3 worm cellular contexts compared by ENCODE assay signal in the genomic region with DNA sequence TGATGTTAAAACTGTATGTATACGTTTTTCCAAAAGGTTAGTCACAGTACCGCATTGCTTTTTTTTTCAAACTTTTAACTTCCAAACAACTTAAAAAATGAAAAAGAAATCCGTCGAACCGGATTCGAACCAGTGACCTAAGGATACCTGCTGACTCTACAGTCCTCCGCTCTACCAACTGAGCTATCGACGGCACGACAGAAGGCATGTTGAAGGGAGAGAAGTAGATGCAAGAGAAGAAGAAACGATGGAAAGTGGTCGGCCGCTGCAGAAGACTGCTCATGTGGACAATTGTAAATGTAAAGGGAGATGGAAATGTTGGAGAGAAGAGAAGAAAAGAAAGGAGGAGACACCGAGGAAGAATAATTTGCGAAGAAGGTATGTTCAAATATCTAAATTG.
TF ChIP-seq lines count a peak whose summit lies in the region.

No protein-coding gene starts in this region.

TF ChIP-seq in whole organism, L1 larva, 84 proteins besides CTCF, POLR2A, EP300 and RAD21 (continued from another document and continues in another):
- TF ChIP-seq unc-62 (GFP tag; optimal IDR thresholded peaks at IDR 0.05; lab: Kevin White, UChicago) (no peak), jun-1 (tag; optimal IDR thresholded peaks at IDR 0.05; lab: Kevin White, UChicago) (peak; percentile 86), ceh-63 (GFP tag; optimal IDR thresholded peaks at IDR 0.05; lab: Kevin White, UChicago) (no peak), pag-3 (tag; optimal IDR thresholded peaks at IDR 0.05; lab: Kevin White, UChicago; ENCODE audit: borderline replicate concordance, insufficient read depth) (no peak), isw-1 (GFP tag; IDR thresholded peaks at IDR 0.05; lab: Robert Waterston, UW) (peak; percentile 71), mep-1 (tag; optimal IDR thresholded peaks at IDR 0.05; lab: Kevin White, UChicago) (peak; percentile 93), nhr-12 (tag; optimal IDR thresholded peaks at IDR 0.05; lab: Kevin White, UChicago) (no peak), snu-23 (GFP tag; optimal IDR thresholded peaks at IDR 0.05; lab: Kevin White, UChicago) (peak; percentile 93), nhr-11 (tag; optimal IDR thresholded peaks at IDR 0.05; lab: Kevin White, UChicago) (no peak), unc-130 (tag; optimal IDR thresholded peaks at IDR 0.05; lab: Kevin White, UChicago) (no peak), unc-86 (tag; optimal IDR thresholded peaks at IDR 0.05; lab: Kevin White, UChicago) (peak; percentile 73), pqm-1 (tag; optimal IDR thresholded peaks at IDR 0.05; lab: Kevin White, UChicago) (no peak), C16A3.4 (tag; optimal IDR thresholded peaks at IDR 0.05; lab: Kevin White, UChicago) (peak; percentile 79), nhr-76 (tag; optimal IDR thresholded peaks at IDR 0.05; lab: Kevin White, UChicago) (no peak), nhr-84 (tag; optimal IDR thresholded peaks at IDR 0.05; lab: Kevin White, UChicago) (no peak), egl-13 (tag; optimal IDR thresholded peaks at IDR 0.05; lab: Kevin White, UChicago) (peak; percentile 58), tbx-2 (tag; optimal IDR thresholded peaks at IDR 0.05; lab: Kevin White, UChicago) (peak; percentile 76), snpc-4 (tag; optimal IDR thresholded peaks at IDR 0.05; lab: Kevin White, UChicago) (peak; percentile 86), grh-1 (GFP tag; IDR thresholded peaks at IDR 0.05; lab: Robert Waterston, UW) (peak; percentile 79), efl-1 (optimal IDR thresholded peaks at IDR 0.05; lab: Kevin White, UChicago) (peak; percentile 44 to 51), efl-1 (GFP tag; optimal IDR thresholded peaks at IDR 0.05 in 1 of 2; lab: Kevin White, UChicago) (peak in 1 of 2 experiments; percentile 94), unc-30 (tag; optimal IDR thresholded peaks at IDR 0.05; lab: Kevin White, UChicago) (no peak), C34B4.2 (tag; optimal IDR thresholded peaks at IDR 0.05; lab: Kevin White, UChicago) (no peak), nhr-20 (tag; optimal IDR thresholded peaks at IDR 0.05; lab: Kevin White, UChicago) (peak; percentile 83), lsy-2 (tag; optimal IDR thresholded peaks at IDR 0.05; lab: Kevin White, UChicago) (peak; percentile 63 to 73), ztf-4 (tag; optimal IDR thresholded peaks at IDR 0.05; lab: Kevin White, UChicago) (peak; percentile 80), nhr-77 (tag; optimal IDR thresholded peaks at IDR 0.05; lab: Kevin White, UChicago) (peak; percentile 81), sup-37 (GFP tag; optimal IDR thresholded peaks at IDR 0.05; lab: Kevin White, UChicago) (peak; percentile 40), hpl-2 (GFP tag; optimal IDR thresholded peaks at IDR 0.05; lab: Kevin White, UChicago) (peak; percentile 50), ama-1 (optimal IDR thresholded peaks at IDR 0.05; lab: Kevin White, UChicago) (no peak), nhr-237 (tag; optimal IDR thresholded peaks at IDR 0.05; lab: Kevin White, UChicago) (peak; percentile 2), mdl-1 (tag; optimal IDR thresholded peaks at IDR 0.05; lab: Kevin White, UChicago) (peak in 1 of 2 experiments; percentile 82), lir-3 (tag; optimal IDR thresholded peaks at IDR 0.05; lab: Kevin White, UChicago; ENCODE audit: poor library complexity) (peak; percentile 67), fkh-8 (tag; optimal IDR thresholded peaks at IDR 0.05; lab: Kevin White, UChicago) (peak; percentile 52), blmp-1 (tag; optimal IDR thresholded peaks at IDR 0.05; lab: Kevin White, UChicago) (peak; percentile 9), lin-13 (GFP tag; optimal IDR thresholded peaks at IDR 0.05; lab: Kevin White, UChicago) (peak; percentile 25), skn-1 (tag; optimal IDR thresholded peaks at IDR 0.05; lab: Kevin White, UChicago) (peak; percentile 78), nhr-71 (tag; optimal IDR thresholded peaks at IDR 0.05; lab: Kevin White, UChicago) (peak; percentile 85), nhr-28 (tag; optimal IDR thresholded peaks at IDR 0.05; lab: Kevin White, UChicago) (no peak), xbp-1 (tag; optimal IDR thresholded peaks at IDR 0.05; lab: Kevin White, UChicago) (peak; percentile 77), C04F5.9 (tag; optimal IDR thresholded peaks at IDR 0.05; lab: Kevin White, UChicago) (peak; percentile 49), ceh-90 (tag; optimal IDR thresholded peaks at IDR 0.05; lab: Kevin White, UChicago) (no peak)

TF ChIP-seq in whole organism, L3 larva, 47 proteins besides CTCF, POLR2A, EP300 and RAD21 (continued from another document):
- TF ChIP-seq lin-15B (tag; optimal IDR thresholded peaks at IDR 0.05; lab: Kevin White, UChicago) (peak; percentile 3), nhr-11 (tag; optimal IDR thresholded peaks at IDR 0.05; lab: Kevin White, UChicago) (peak; percentile 13), lin-39 (tag; optimal IDR thresholded peaks at IDR 0.05; lab: Kevin White, UChicago) (peak; percentile 65), pqm-1 (tag; optimal IDR thresholded peaks at IDR 0.05; lab: Kevin White, UChicago) (no peak), elt-1 (tag; optimal IDR thresholded peaks at IDR 0.05; lab: Kevin White, UChicago) (peak; percentile 34), pha-4 (tag; optimal IDR thresholded peaks at IDR 0.05; lab: Kevin White, UChicago) (peak; percentile 67), unc-39 (tag; optimal IDR thresholded peaks at IDR 0.05; lab: Kevin White, UChicago) (no peak), nhr-43 (tag; optimal IDR thresholded peaks at IDR 0.05; lab: Kevin White, UChicago; ENCODE audit: poor library complexity, severe bottlenecking) (peak; percentile 89), egl-5 (tag; optimal IDR thresholded peaks at IDR 0.05; lab: Kevin White, UChicago) (peak; percentile 58), nhr-237 (tag; optimal IDR thresholded peaks at IDR 0.05; lab: Kevin White, UChicago) (no peak), nhr-25 (tag; optimal IDR thresholded peaks at IDR 0.05; lab: Kevin White, UChicago) (peak; percentile 66), sea-2 (GFP tag; optimal IDR thresholded peaks at IDR 0.05; lab: Kevin White, UChicago) (peak; percentile 19), ztf-4 (tag; optimal IDR thresholded peaks at IDR 0.05; lab: Kevin White, UChicago) (peak; percentile 20), mml-1 (tag; optimal IDR thresholded peaks at IDR 0.05; lab: Kevin White, UChicago) (peak; percentile 41), ceh-9 (tag; optimal IDR thresholded peaks at IDR 0.05; lab: Kevin White, UChicago) (no peak), fkh-2 (tag; optimal IDR thresholded peaks at IDR 0.05; lab: Kevin White, UChicago) (no peak), elt-3 (tag; optimal IDR thresholded peaks at IDR 0.05; lab: Kevin White, UChicago) (peak in 1 of 3 experiments; percentile 86), eor-1 (tag; optimal IDR thresholded peaks at IDR 0.05; lab: Kevin White, UChicago) (peak in 1 of 2 experiments; percentile 49), hmg-11 (tag; optimal IDR thresholded peaks at IDR 0.05; lab: Kevin White, UChicago) (peak; percentile 93), nhr-28 (tag; optimal IDR thresholded peaks at IDR 0.05; lab: Kevin White, UChicago) (peak; percentile 24), ceh-82 (tag; optimal IDR thresholded peaks at IDR 0.05; lab: Kevin White, UChicago) (peak; percentile 89), fkh-10 (GFP tag; optimal IDR thresholded peaks at IDR 0.05; lab: Kevin White, UChicago) (peak; percentile 2), ama-1 (optimal IDR thresholded peaks at IDR 0.05; lab: Kevin White, UChicago) (no peak), nhr-12 (tag; optimal IDR thresholded peaks at IDR 0.05; lab: Kevin White, UChicago) (no peak), elt-2 (tag; optimal IDR thresholded peaks at IDR 0.05; lab: Kevin White, UChicago) (peak; percentile 48), tbx-2 (tag; optimal IDR thresholded peaks at IDR 0.05; lab: Kevin White, UChicago) (peak; percentile 93), nhr-23 (tag; optimal IDR thresholded peaks at IDR 0.05; lab: Kevin White, UChicago) (peak; percentile 79), daf-12 (tag; optimal IDR thresholded peaks at IDR 0.05; lab: Kevin White, UChicago) (no peak), ceh-16 (tag; optimal IDR thresholded peaks at IDR 0.05; lab: Kevin White, UChicago) (peak; percentile 54)

TF ChIP-seq in whole organism, young adult, 124 proteins besides CTCF, POLR2A, EP300 and RAD21 (continued from another document and continues in another):
- TF ChIP-seq efl-1 (GFP tag; optimal IDR thresholded peaks at IDR 0.05; lab: Kevin White, UChicago) (no peak), hsf-1 (GFP tag; IDR thresholded peaks at IDR 0.05; lab: Robert Waterston, UW) (peak; percentile 53; the same call in 1 of the 2 replicates), hmg-1.2 (GFP tag; IDR thresholded peaks at IDR 0.05; lab: Robert Waterston, UW) (peak; percentile 92), ztf-6 (GFP tag; IDR thresholded peaks at IDR 0.05; lab: Robert Waterston, UW) (peak; percentile 87; the same call in 1 of the 2 replicates), Y56A3A.18 (GFP tag; IDR thresholded peaks at IDR 0.05; lab: Robert Waterston, UW) (peak; percentile 96), aptf-3 (GFP tag; IDR thresholded peaks at IDR 0.05; lab: Robert Waterston, UW) (peak; percentile 76; the same call in 1 of the 2 replicates), ZK185.1 (tag; optimal IDR thresholded peaks at IDR 0.05; lab: Kevin White, UChicago; ENCODE audit: poor library complexity, severe bottlenecking) (peak; percentile 90), madf-6 (GFP tag; IDR thresholded peaks at IDR 0.05; lab: Robert Waterston, UW) (peak; percentile 77), bed-1 (GFP tag; IDR thresholded peaks at IDR 0.05; lab: Robert Waterston, UW) (0 out of 2 replicates have a peak, but pooled peaks have one; percentile 74), C17E4.6 (GFP tag; IDR thresholded peaks at IDR 0.05; lab: Robert Waterston, UW) (peak; percentile 39; the same call in 1 of the 2 replicates), dpff-1 (tag; optimal IDR thresholded peaks at IDR 0.05; lab: Kevin White, UChicago) (no peak), pbrm-1 (GFP tag; IDR thresholded peaks at IDR 0.05; lab: Robert Waterston, UW) (peak; percentile 92), F49E8.2 (tag; optimal IDR thresholded peaks at IDR 0.05; lab: Kevin White, UChicago; ENCODE audit: insufficient read depth) (peak; percentile 47), bed-2 (GFP tag; IDR thresholded peaks at IDR 0.05; lab: Robert Waterston, UW) (0 out of 2 replicates have a peak, but pooled peaks have one; percentile 39), ceh-79 (tag; optimal IDR thresholded peaks at IDR 0.05; lab: Kevin White, UChicago) (no peak), nfyb-1 (GFP tag; IDR thresholded peaks at IDR 0.05; lab: Robert Waterston, UW) (peak; percentile 93), rec-8 (tag; optimal IDR thresholded peaks at IDR 0.05; lab: Kevin White, UChicago) (peak; percentile 63 to 82), Y95B8A.8 (GFP tag; IDR thresholded peaks at IDR 0.05; lab: Robert Waterston, UW) (peak; percentile 57; the same call in 1 of the 2 replicates), ztf-28 (GFP tag; IDR thresholded peaks at IDR 0.05; lab: Robert Waterston, UW) (peak; percentile 80; the same call in 1 of the 2 replicates), ccch-3 (GFP tag; optimal IDR thresholded peaks at IDR 0.05; lab: Kevin White, UChicago) (no peak), tlf-1 (GFP tag; optimal IDR thresholded peaks at IDR 0.05; lab: Kevin White, UChicago) (peak; percentile 86), ceh-100 (GFP tag; IDR thresholded peaks at IDR 0.05; lab: Robert Waterston, UW) (peak; percentile 69), hmg-20 (GFP tag; IDR thresholded peaks at IDR 0.05; lab: Robert Waterston, UW) (peak; percentile 91), attf-6 (GFP tag; IDR thresholded peaks at IDR 0.05; lab: Robert Waterston, UW) (peak; percentile 76; the same call in 1 of the 2 replicates), lsy-27 (tag; optimal IDR thresholded peaks at IDR 0.05; lab: Kevin White, UChicago; ENCODE audit: borderline replicate concordance, insufficient read depth) (peak; percentile 80), C06A6.2 (GFP tag; conservative IDR thresholded peaks at IDR 0.05; lab: Robert Waterston, UW) (peak; percentile 77), mes-4 (tag; optimal IDR thresholded peaks at IDR 0.05; lab: Kevin White, UChicago) (peak; percentile 68), Y79H2A.3 (GFP tag; conservative IDR thresholded peaks at IDR 0.05; lab: Robert Waterston, UW) (no peak), zim-3 (tag; optimal IDR thresholded peaks at IDR 0.05; lab: Kevin White, UChicago) (peak; percentile 80), ceh-40 (GFP tag; IDR thresholded peaks at IDR 0.05; lab: Robert Waterston, UW) (peak; percentile 80), F22D6.2 (tag; optimal IDR thresholded peaks at IDR 0.05; lab: Kevin White, UChicago) (peak; percentile 50), F33H1.4 (GFP tag; IDR thresholded peaks at IDR 0.05; lab: Robert Waterston, UW) (0 out of 2 replicates have a peak, but pooled peaks have one; percentile 17), F23B12.7 (tag; optimal IDR thresholded peaks at IDR 0.05; lab: Kevin White, UChicago; ENCODE audit: insufficient read depth) (peak; percentile 88), B0019.2 (GFP tag; conservative IDR thresholded peaks at IDR 0.05; lab: Robert Waterston, UW) (no peak), T26A5.8 (tag; optimal IDR thresholded peaks at IDR 0.05; lab: Kevin White, UChicago) (peak; percentile 91), let-526 (GFP tag; IDR thresholded peaks at IDR 0.05; lab: Robert Waterston, UW) (peak; percentile 67; the same call in 1 of the 2 replicates), ztf-26 (tag; optimal IDR thresholded peaks at IDR 0.05; lab: Kevin White, UChicago) (peak; percentile 93), die-1 (tag; optimal IDR thresholded peaks at IDR 0.05; lab: Kevin White, UChicago) (peak; percentile 81), somi-1 (GFP tag; optimal IDR thresholded peaks at IDR 0.05; lab: Kevin White, UChicago) (peak; percentile 75), egl-44 (GFP tag; IDR thresholded peaks at IDR 0.05; lab: Robert Waterston, UW) (peak; percentile 97), madf-10 (tag; optimal IDR thresholded peaks at IDR 0.05; lab: Kevin White, UChicago) (peak; percentile 90), nfya-1 (tag; optimal IDR thresholded peaks at IDR 0.05; lab: Kevin White, UChicago; ENCODE audit: borderline replicate concordance, insufficient read depth) (no peak), madf-3 (GFP tag; IDR thresholded peaks at IDR 0.05; lab: Robert Waterston, UW) (peak; percentile 84), fkh-3 (tag; optimal IDR thresholded peaks at IDR 0.05; lab: Kevin White, UChicago) (peak; percentile 91), F57A8.1 (GFP tag; optimal IDR thresholded peaks at IDR 0.05; lab: Kevin White, UChicago) (peak; percentile 87), tbx-9 (tag; optimal IDR thresholded peaks at IDR 0.05; lab: Kevin White, UChicago; ENCODE audit: borderline replicate concordance) (peak; percentile 6), unc-62 (GFP tag; optimal IDR thresholded peaks at IDR 0.05; lab: Kevin White, UChicago) (no peak), madf-8 (GFP tag; conservative IDR thresholded peaks at IDR 0.05; lab: Robert Waterston, UW) (peak; percentile 51), F57C9.4 (tag; optimal IDR thresholded peaks at IDR 0.05; lab: Kevin White, UChicago) (peak; percentile 61), athp-1 (tag; optimal IDR thresholded peaks at IDR 0.05; lab: Kevin White, UChicago) (peak; percentile 71), B0035.1 (tag; optimal IDR thresholded peaks at IDR 0.05; lab: Kevin White, UChicago) (peak; percentile 75), him-1 (tag; optimal IDR thresholded peaks at IDR 0.05; lab: Kevin White, UChicago) (peak; percentile 37), nfya-2 (GFP tag; IDR thresholded peaks at IDR 0.05; lab: Robert Waterston, UW) (no peak), dpl-1 (GFP tag; optimal IDR thresholded peaks at IDR 0.05; lab: Kevin White, UChicago) (peak; percentile 16), akir-1 (GFP tag; optimal IDR thresholded peaks at IDR 0.05; lab: Kevin White, UChicago) (peak; percentile 76), mel-28 (tag; optimal IDR thresholded peaks at IDR 0.05; lab: Kevin White, UChicago; ENCODE audit: borderline replicate concordance) (peak; percentile 46), cebp-2 (GFP tag; IDR thresholded peaks at IDR 0.05; lab: Robert Waterston, UW) (peak; percentile 91; the same call in 1 of the 2 replicates), mxl-1 (tag; optimal IDR thresholded peaks at IDR 0.05; lab: Kevin White, UChicago) (peak; percentile 66), xnd-1 (tag; optimal IDR thresholded peaks at IDR 0.05; lab: Kevin White, UChicago) (no peak), Y53F4B.3 (GFP tag; IDR thresholded peaks at IDR 0.05; lab: Robert Waterston, UW) (no peak), T07F8.4 (tag; optimal IDR thresholded peaks at IDR 0.05; lab: Kevin White, UChicago) (peak; percentile 85)
